Worm (Caenorhabditis elegans) whole organism, mixed stage, embryonic: Measurements from ENCODE around the gene F11G11.15.
A peak's percentile ranks its signal among the peaks of the same experiment; 100 is the strongest.
"Not testable (repeated sequence)": the region's sequence is repeated elsewhere in the genome, so short reads cannot be mapped to it uniquely, and the experiment has no call there.

Experiments
- M03D4.4 ChIP-seq: sonication (generic microtip); optimal IDR thresholded peaks from 2 replicates; lab custom pipeline; 2017; ENCODE audit warnings: mild to moderate bottlenecking, missing genetic modification characterization, missing compliant biosample characterization
- bed-3 ChIP-seq: fragments of 200-800 bp; sonication (Bioruptor generic); optimal IDR thresholded peaks from 3 replicates; lab custom pipeline; 2018; ENCODE audit warnings: mild to moderate bottlenecking, missing genetic modification characterization, moderate library complexity, missing compliant biosample characterization
- blmp-1 ChIP-seq: fragments of 150-350 bp; optimal IDR thresholded peaks from 2 replicates; lab custom pipeline; 2014; ENCODE audit warnings: missing biosample characterization, missing genetic modification characterization
- ceh-39 ChIP-seq: fragments of 150-350 bp; optimal IDR thresholded peaks from 2 replicates; lab custom pipeline; 2014; ENCODE audit warnings: missing biosample characterization, missing genetic modification characterization
- ceh-43 ChIP-seq: fragments of 200-800 bp; sonication (Bioruptor generic); optimal IDR thresholded peaks from 2 replicates; lab custom pipeline; 2018; ENCODE audit warnings: mild to moderate bottlenecking, missing genetic modification characterization, moderate library complexity, missing compliant biosample characterization
- ceh-83 ChIP-seq: fragments of 200-800 bp; sonication (Bioruptor generic); optimal IDR thresholded peaks from 2 replicates; lab custom pipeline; 2018; ENCODE audit warnings: mild to moderate bottlenecking, missing genetic modification characterization, missing compliant biosample characterization
- ces-1 ChIP-seq: fragments of 150-350 bp; optimal IDR thresholded peaks from 2 replicates; lab custom pipeline; 2014; ENCODE audit warnings: missing biosample characterization, missing genetic modification reagents, missing genetic modification characterization
- cnd-1 ChIP-seq: fragments of 200-800 bp; sonication (Bioruptor generic); optimal IDR thresholded peaks from 2 replicates; lab custom pipeline; 2018; ENCODE audit warnings: mild to moderate bottlenecking, missing genetic modification characterization, missing compliant biosample characterization
- drap-1 ChIP-seq: fragments of 200-800 bp; sonication (Bioruptor generic); optimal IDR thresholded peaks from 3 replicates; lab custom pipeline; 2018; ENCODE audit warnings: mild to moderate bottlenecking, missing genetic modification characterization, missing compliant biosample characterization
- elt-1 ChIP-seq: sonication (generic microtip); optimal IDR thresholded peaks from 2 replicates; lab custom pipeline; 2017; ENCODE audit warnings: missing genetic modification characterization, mild to moderate bottlenecking, missing compliant biosample characterization, antibody characterized with exemption, moderate library complexity, borderline replicate concordance; ENCODE audit not compliant: insufficient read depth
- elt-3 ChIP-seq: fragments of 150-350 bp; optimal IDR thresholded peaks from 2 replicates; lab custom pipeline; 2014; ENCODE audit warnings: missing biosample characterization, missing genetic modification characterization
- flh-1 ChIP-seq: fragments of 200-800 bp; sonication (Bioruptor generic); optimal IDR thresholded peaks from 2 replicates; lab custom pipeline; 2018; ENCODE audit warnings: mild to moderate bottlenecking, missing genetic modification characterization, moderate library complexity, missing compliant biosample characterization
- ham-2 ChIP-seq: fragments of 200-800 bp; sonication (Bioruptor generic); optimal IDR thresholded peaks from 2 replicates; lab custom pipeline; 2018; ENCODE audit warnings: mild to moderate bottlenecking, missing genetic modification characterization, missing compliant biosample characterization
- hlh-1 ChIP-seq: fragments of 150-350 bp; optimal IDR thresholded peaks from 2 replicates; lab custom pipeline; 2014; ENCODE audit warnings: missing biosample characterization, missing genetic modification reagents, missing genetic modification characterization
- lin-13 ChIP-seq: fragments of 150-350 bp; optimal IDR thresholded peaks from 2 replicates; lab custom pipeline; 2014; ENCODE audit warnings: missing biosample characterization, missing genetic modification characterization
- lin-32 ChIP-seq: fragments of 200-800 bp; sonication (Bioruptor generic); optimal IDR thresholded peaks from 2 replicates; lab custom pipeline; 2018; ENCODE audit warnings: mild to moderate bottlenecking, missing genetic modification characterization, missing compliant biosample characterization
- lsy-2 ChIP-seq: fragments of 150-350 bp; optimal IDR thresholded peaks from 2 replicates; lab custom pipeline; 2014; ENCODE audit warnings: missing biosample characterization, missing genetic modification characterization
- mab-5 ChIP-seq: fragments of 150-350 bp; optimal IDR thresholded peaks from 2 replicates; lab custom pipeline; 2014; ENCODE audit warnings: missing biosample characterization, missing genetic modification characterization
- mep-1 ChIP-seq: fragments of 150-350 bp; optimal IDR thresholded peaks from 2 replicates; lab custom pipeline; 2017; ENCODE audit warnings: missing biosample characterization, missing genetic modification reagents, missing genetic modification characterization, inconsistent platforms
- mls-2 ChIP-seq: sonication (generic microtip); optimal IDR thresholded peaks from 2 replicates; lab custom pipeline; 2016; ENCODE audit warnings: mild to moderate bottlenecking, missing genetic modification characterization, moderate library complexity, missing compliant biosample characterization
- nhr-12 ChIP-seq: fragments of 150-350 bp; optimal IDR thresholded peaks from 2 replicates; lab custom pipeline; 2014; ENCODE audit warnings: missing biosample characterization, missing genetic modification characterization
- nhr-2 ChIP-seq: fragments of 150-350 bp; optimal IDR thresholded peaks from 2 replicates; lab custom pipeline; 2014; ENCODE audit warnings: missing biosample characterization, missing genetic modification characterization
- nhr-237 ChIP-seq: fragments of 150-350 bp; optimal IDR thresholded peaks from 2 replicates; lab custom pipeline; 2014; ENCODE audit warnings: missing biosample characterization, missing genetic modification characterization
- nhr-28 ChIP-seq: fragments of 150-350 bp; optimal IDR thresholded peaks from 2 replicates; lab custom pipeline; 2014; ENCODE audit warnings: missing biosample characterization, missing genetic modification characterization
- nhr-76 ChIP-seq: sonication (generic microtip); optimal IDR thresholded peaks from 2 replicates; lab custom pipeline; 2017; ENCODE audit warnings: missing biosample characterization, missing genetic modification characterization
- pha-4 ChIP-seq: fragments of 150-350 bp; optimal IDR thresholded peaks from 2 replicates; lab custom pipeline; 2018; ENCODE audit warnings: missing biosample characterization, missing genetic modification reagents, missing genetic modification characterization
- sem-2 ChIP-seq: fragments of 200-800 bp; sonication (Bioruptor generic); optimal IDR thresholded peaks from 2 replicates; lab custom pipeline; 2018; ENCODE audit warnings: mild to moderate bottlenecking, missing genetic modification characterization, missing compliant biosample characterization
- snpc-4 ChIP-seq: fragments of 150-350 bp; optimal IDR thresholded peaks from 2 replicates; lab custom pipeline; 2014; ENCODE audit warnings: missing biosample characterization, missing genetic modification characterization
- sptf-1 ChIP-seq: sonication (generic microtip); optimal IDR thresholded peaks from 2 replicates; lab custom pipeline; 2017; ENCODE audit warnings: mild to moderate bottlenecking, missing genetic modification characterization, moderate library complexity, missing compliant biosample characterization
- tbx-8 ChIP-seq: fragments of 200-800 bp; sonication (Bioruptor generic); optimal IDR thresholded peaks from 2 replicates; lab custom pipeline; 2018; ENCODE audit warnings: mild to moderate bottlenecking, missing genetic modification characterization, moderate library complexity, missing compliant biosample characterization
- unc-120 ChIP-seq: sonication (generic microtip); optimal IDR thresholded peaks from 2 replicates; lab custom pipeline; 2017; ENCODE audit warnings: missing genetic modification characterization, missing compliant biosample characterization; ENCODE audit not compliant: poor library complexity, severe bottlenecking
- unc-39 ChIP-seq: fragments of 150-350 bp; optimal IDR thresholded peaks from 2 replicates; lab custom pipeline; 2014; ENCODE audit warnings: missing biosample characterization, missing genetic modification characterization
- unc-62 ChIP-seq: fragments of 150-350 bp; optimal IDR thresholded peaks from 2 replicates; lab custom pipeline; 2014; ENCODE audit warnings: missing biosample characterization, missing genetic modification reagents, missing genetic modification characterization
- zip-8 ChIP-seq: fragments of 150-350 bp; optimal IDR thresholded peaks from 2 replicates; lab custom pipeline; 2014; ENCODE audit warnings: missing biosample characterization, missing genetic modification characterization
- ztf-11 ChIP-seq: fragments of 150-350 bp; optimal IDR thresholded peaks from 2 replicates; lab custom pipeline; 2014; ENCODE audit warnings: missing biosample characterization, missing genetic modification characterization

The F11G11.15 gene

DNA sequence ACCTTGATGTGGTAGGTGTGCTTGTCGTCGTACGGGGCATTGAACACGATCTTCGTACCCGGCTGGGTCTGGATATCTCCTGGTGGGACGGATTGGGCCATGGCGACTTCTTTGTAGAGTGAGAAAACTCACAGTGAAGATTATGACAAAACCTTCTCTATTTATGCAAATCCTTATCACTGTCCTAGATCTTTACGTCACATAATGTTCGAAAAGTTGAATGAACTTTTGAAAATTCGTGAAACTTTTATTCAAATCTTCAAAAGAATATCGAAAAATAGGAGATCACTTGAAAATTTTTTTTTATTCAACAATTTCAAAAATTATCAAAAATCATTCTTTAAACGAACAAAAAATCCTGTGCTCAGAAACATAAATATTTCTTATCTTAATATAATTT, 17.9 kb downstream of the F11G11.15 start, which contains the start of gene msp-33:
Gene msp-33, minus strand, starts transcription at position 101 of the 400 bp plus-strand sequence.
- TF ChIP-seq ceh-83, result no peak
- TF ChIP-seq hlh-1, result no peak
- no peak for TF ChIP-seq elt-3 (tag; lab: Kevin White, UChicago)
- TF ChIP-seq nhr-28 (tag; lab: Kevin White, UChicago), result no peak
- no peak for TF ChIP-seq elt-1
- no peak for TF ChIP-seq nhr-12 (tag; lab: Kevin White, UChicago)
- no peak for TF ChIP-seq sem-2
- TF ChIP-seq pha-4, result no peak
- TF ChIP-seq cnd-1 (tag; lab: Kevin White, UChicago), result no peak
- TF ChIP-seq sptf-1 (tag; lab: Kevin White, UChicago), result no peak
- TF ChIP-seq lsy-2 (tag; lab: Kevin White, UChicago), result no peak
- TF ChIP-seq ham-2 (GFP tag; lab: Kevin White, UChicago), result no peak
- TF ChIP-seq blmp-1 (tag; lab: Kevin White, UChicago), result no peak
- TF ChIP-seq mab-5, result no peak
- no peak for TF ChIP-seq nhr-76 (tag; lab: Kevin White, UChicago)
- TF ChIP-seq nhr-237 (tag; lab: Kevin White, UChicago), result no peak
- TF ChIP-seq mep-1 (tag; lab: Kevin White, UChicago), result no peak
- no peak for TF ChIP-seq M03D4.4 (tag; lab: Kevin White, UChicago)
- no peak for TF ChIP-seq tbx-8
- no peak for TF ChIP-seq flh-1 (GFP tag; lab: Kevin White, UChicago)

DNA sequence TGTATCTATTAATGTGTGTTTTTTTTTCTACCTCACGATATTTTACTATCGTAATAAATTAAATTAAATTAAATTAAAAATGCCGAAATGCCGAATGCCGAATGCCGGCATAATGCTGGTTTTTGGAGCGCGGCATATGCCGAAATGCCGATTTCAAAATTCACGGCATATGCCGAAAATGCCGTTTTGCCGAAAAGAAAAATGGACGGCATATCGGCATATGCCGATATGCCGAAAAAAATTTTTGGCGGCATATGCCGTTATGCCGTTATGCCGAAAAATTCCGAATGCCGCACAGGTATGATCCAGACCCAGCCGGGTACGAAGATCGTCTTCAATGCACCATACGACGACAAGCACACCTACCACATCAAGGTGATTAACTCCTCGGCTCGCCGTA, 23.9 kb downstream of the F11G11.15 start, which contains the start of gene msp-32:
Gene msp-32, plus strand, starts transcription at position 301 of the 400 bp plus-strand sequence.
- TF ChIP-seq ces-1; snpc-4 (tag; lab: Kevin White, UChicago); elt-3 (tag; lab: Kevin White, UChicago): not testable (repeated sequence)

DNA sequence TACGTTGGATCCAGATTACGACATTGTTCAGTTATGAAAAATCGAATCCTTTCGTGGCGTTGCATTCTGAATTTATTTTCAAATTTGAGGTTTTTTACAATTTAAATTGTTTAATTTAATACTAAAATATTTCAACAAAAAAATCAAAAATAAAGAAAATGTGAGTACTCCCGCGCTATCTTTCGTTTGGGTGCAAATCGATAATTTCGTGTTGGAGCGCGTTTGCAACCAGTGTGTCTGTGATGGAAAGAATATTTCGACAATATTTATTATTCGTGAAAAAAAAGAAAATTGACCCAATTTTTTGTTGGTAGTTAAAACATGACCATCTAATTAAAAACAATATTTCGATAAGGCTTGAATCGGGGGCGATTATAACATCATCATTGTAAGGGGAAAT, 27.4 kb downstream of the F11G11.15 start, which contains the start of gene R05F9.9:
Gene R05F9.9, minus strand, starts transcription at position 66 of the 400 bp plus-strand sequence.
- TF ChIP-seq lin-13 (tag; lab: Kevin White, UChicago) (no peak), ceh-39 (peak; percentile 75), ces-1 (peak; percentile 29), lsy-2 (tag; lab: Kevin White, UChicago) (peak; percentile 37), mep-1 (tag; lab: Kevin White, UChicago) (peak; percentile 46), bed-3 (GFP tag; lab: Kevin White, UChicago) (no peak)

DNA sequence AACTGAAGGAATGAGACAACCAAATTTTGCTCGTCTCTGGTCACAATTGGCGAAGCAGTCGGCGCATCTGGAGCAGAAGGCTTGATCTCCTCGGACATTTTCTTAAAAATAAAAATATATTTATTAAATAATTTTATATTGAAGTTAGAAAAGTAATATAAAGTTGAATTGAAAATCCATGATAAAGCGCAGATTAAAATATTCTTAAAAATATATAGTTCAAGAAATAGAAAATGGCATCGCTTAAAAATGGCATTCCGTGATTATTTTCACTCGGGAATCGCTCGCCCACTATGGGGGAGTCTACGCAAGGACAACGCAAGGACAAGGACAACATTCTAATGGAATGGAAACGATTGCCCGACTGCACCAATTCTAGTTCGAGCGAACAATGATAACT, 29.1 kb downstream of the F11G11.15 start, which contains the start of gene sgt-1:
Gene sgt-1, minus strand, starts transcription at position 101 of the 400 bp plus-strand sequence.
- TF ChIP-seq lin-13 (tag; lab: Kevin White, UChicago); lsy-2 (tag; lab: Kevin White, UChicago); unc-62 (GFP tag; lab: Kevin White, UChicago): not testable (repeated sequence)

DNA sequence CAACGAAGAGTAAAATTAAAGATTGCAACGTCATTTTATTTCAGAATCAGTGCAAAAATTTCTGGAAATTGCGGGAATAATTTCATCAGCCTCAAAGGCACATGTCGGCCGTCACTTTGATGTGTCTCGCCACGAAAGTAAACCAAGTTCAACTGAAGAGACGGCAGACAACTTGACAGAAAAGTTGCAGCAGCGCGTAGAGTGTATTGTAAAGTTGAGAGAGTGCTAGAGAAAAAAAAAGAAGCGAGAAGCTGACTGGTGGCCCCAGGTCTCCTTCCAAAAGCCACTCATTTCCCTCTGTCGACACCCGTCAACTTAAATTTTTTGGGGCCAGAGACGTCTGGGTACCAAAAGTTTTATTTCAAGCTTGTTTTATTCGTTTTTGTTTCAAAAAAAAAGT, 29.6 kb downstream of the F11G11.15 start:
- no peak for TF ChIP-seq ceh-39
- TF ChIP-seq nhr-237 (tag; lab: Kevin White, UChicago), result peak; percentile 40
- TF ChIP-seq elt-1, result no peak
- TF ChIP-seq cnd-1 (tag; lab: Kevin White, UChicago), result no peak
- TF ChIP-seq sem-2, result no peak
- no peak for TF ChIP-seq nhr-28 (tag; lab: Kevin White, UChicago)
- no peak for TF ChIP-seq zip-8 (tag; lab: Kevin White, UChicago)
- TF ChIP-seq ham-2 (GFP tag; lab: Kevin White, UChicago), result peak; percentile 50
- TF ChIP-seq blmp-1 (tag; lab: Kevin White, UChicago), result no peak
- no peak for TF ChIP-seq bed-3 (GFP tag; lab: Kevin White, UChicago)
- TF ChIP-seq lsy-2 (tag; lab: Kevin White, UChicago), result peak; percentile 56
- no peak for TF ChIP-seq ceh-83
- no peak for TF ChIP-seq ztf-11 (tag; lab: Kevin White, UChicago)
- no peak for TF ChIP-seq nhr-76 (tag; lab: Kevin White, UChicago)
- TF ChIP-seq unc-120 (tag; lab: Kevin White, UChicago), result peak; percentile 34
- TF ChIP-seq tbx-8, result no peak
- no peak for TF ChIP-seq lin-13 (tag; lab: Kevin White, UChicago)
- peak; percentile 97 for TF ChIP-seq unc-62 (GFP tag; lab: Kevin White, UChicago)
- TF ChIP-seq pha-4, result peak; percentile 70
- no peak for TF ChIP-seq mab-5
- TF ChIP-seq sptf-1 (tag; lab: Kevin White, UChicago), result no peak
- no peak for TF ChIP-seq nhr-2
- TF ChIP-seq mep-1 (tag; lab: Kevin White, UChicago), result peak; percentile 41
- peak; percentile 93 for TF ChIP-seq ces-1
- no peak for TF ChIP-seq M03D4.4 (tag; lab: Kevin White, UChicago)
- no peak for TF ChIP-seq ceh-43 (GFP tag; lab: Kevin White, UChicago)
- no peak for TF ChIP-seq unc-39 (tag; lab: Kevin White, UChicago)
- TF ChIP-seq elt-3 (tag; lab: Kevin White, UChicago), result no peak
- no peak for TF ChIP-seq drap-1
- TF ChIP-seq snpc-4 (tag; lab: Kevin White, UChicago), result no peak
- no peak for TF ChIP-seq mls-2 (tag; lab: Kevin White, UChicago)
- TF ChIP-seq nhr-12 (tag; lab: Kevin White, UChicago), result no peak
- no peak for TF ChIP-seq lin-32 (GFP tag; lab: Kevin White, UChicago)
- peak; percentile 84 for TF ChIP-seq hlh-1
- TF ChIP-seq flh-1 (GFP tag; lab: Kevin White, UChicago), result no peak
